Worm (Caenorhabditis elegans) whole organism, L1 larva: Measurements from ENCODE around the gene unc-23.

Experiments used
- Y116A8C.19 ChIP-seq: sonication (generic microtip); optimal IDR thresholded peaks from 2 replicates; lab custom pipeline; 2016; ENCODE audit warnings: missing compliant biosample characterization, missing genetic modification characterization, borderline replicate concordance
- aha-1 ChIP-seq: fragments of 150-350 bp; optimal IDR thresholded peaks from 2 replicates; lab custom pipeline; 2014; ENCODE audit warnings: missing biosample characterization, missing genetic modification characterization
- alr-1 ChIP-seq: fragments of 200-800 bp; sonication (Bioruptor generic); optimal IDR thresholded peaks from 2 replicates; lab custom pipeline; 2018; ENCODE audit warnings: borderline replicate concordance, mild to moderate bottlenecking, missing genetic modification characterization, missing compliant biosample characterization
- aly-2 ChIP-seq: fragments of 150-350 bp; optimal IDR thresholded peaks from 2 replicates; lab custom pipeline; 2014; ENCODE audit warnings: missing biosample characterization, missing genetic modification characterization
- blmp-1 ChIP-seq: fragments of 150-350 bp; optimal IDR thresholded peaks from 2 replicates; lab custom pipeline; 2014; ENCODE audit warnings: missing biosample characterization, missing genetic modification characterization
- ceh-63 ChIP-seq: fragments of 200-800 bp; sonication (Bioruptor generic); optimal IDR thresholded peaks from 2 replicates; lab custom pipeline; 2018; ENCODE audit warnings: mild to moderate bottlenecking, missing genetic modification characterization, missing compliant biosample characterization
- ceh-8 ChIP-seq: fragments of 200-800 bp; sonication (Bioruptor generic); optimal IDR thresholded peaks from 2 replicates; lab custom pipeline; 2018; ENCODE audit warnings: mild to moderate bottlenecking, missing genetic modification characterization, moderate library complexity, missing compliant biosample characterization
- ceh-90 ChIP-seq: sonication (generic microtip); optimal IDR thresholded peaks from 2 replicates; lab custom pipeline; 2016; ENCODE audit warnings: missing genetic modification characterization, missing compliant biosample characterization
- dsc-1 ChIP-seq: sonication (generic microtip); optimal IDR thresholded peaks from 2 replicates; lab custom pipeline; 2016; ENCODE audit warnings: mild to moderate bottlenecking, missing genetic modification characterization, missing compliant biosample characterization
- efl-3 ChIP-seq: fragments of 200-800 bp; sonication (Bioruptor generic); optimal IDR thresholded peaks from 2 replicates; lab custom pipeline; 2018; ENCODE audit warnings: mild to moderate bottlenecking, missing genetic modification characterization, missing compliant biosample characterization
- egl-13 ChIP-seq: sonication (generic microtip); optimal IDR thresholded peaks from 2 replicates; lab custom pipeline; 2016; ENCODE audit warnings: missing genotype, missing genetic modification reagents, missing genetic modification characterization, missing compliant biosample characterization
- elt-2 ChIP-seq: sonication (generic microtip); optimal IDR thresholded peaks from 2 replicates; lab custom pipeline; 2016; ENCODE audit warnings: missing genetic modification characterization, mild to moderate bottlenecking, inconsistent platforms, missing compliant biosample characterization, missing genetic modification reagents
- elt-3 ChIP-seq, 6 experiments: fragments of 150-350 bp in 1 of 6; sonication (generic microtip); optimal IDR thresholded peaks; 2 replicates each; lab custom pipeline; 2017 to 2018; ENCODE audit warnings: missing biosample characterization in 6 of 6, missing genetic modification characterization in 6 of 6, inconsistent platforms in 1 of 6
- fos-1 ChIP-seq: fragments of 150-350 bp; optimal IDR thresholded peaks from 2 replicates; lab custom pipeline; 2014; ENCODE audit warnings: missing biosample characterization, missing genetic modification characterization
- hlh-17 ChIP-seq: fragments of 200-800 bp; sonication (Bioruptor generic); optimal IDR thresholded peaks from 2 replicates; lab custom pipeline; 2018; ENCODE audit warnings: missing genetic modification characterization, mild to moderate bottlenecking, missing compliant biosample characterization, moderate library complexity, borderline replicate concordance
- hpl-2 ChIP-seq: fragments of 150-350 bp; optimal IDR thresholded peaks from 2 replicates; lab custom pipeline; 2014; ENCODE audit warnings: missing biosample characterization, missing genetic modification reagents, missing genetic modification characterization
- irx-1 ChIP-seq: sonication (generic microtip); optimal IDR thresholded peaks from 2 replicates; lab custom pipeline; 2016; ENCODE audit warnings: missing genetic modification characterization, missing compliant biosample characterization
- jun-1 ChIP-seq: fragments of 150-350 bp; optimal IDR thresholded peaks from 2 replicates; lab custom pipeline; 2014; ENCODE audit warnings: missing biosample characterization, missing genetic modification reagents, missing genetic modification characterization
- lin-14 ChIP-seq: fragments of 200-800 bp; sonication (Bioruptor generic); optimal IDR thresholded peaks from 2 replicates; lab custom pipeline; 2018; ENCODE audit warnings: mild to moderate bottlenecking, missing genetic modification characterization, moderate library complexity, missing compliant biosample characterization
- lin-39 ChIP-seq: fragments of 150-350 bp; optimal IDR thresholded peaks from 2 replicates; lab custom pipeline; 2014; ENCODE audit warnings: missing biosample characterization, missing genetic modification reagents, missing genetic modification characterization
- mab-9 ChIP-seq: fragments of 200-800 bp; sonication (Bioruptor generic); IDR thresholded peaks from 2 replicates; pipeline ENCODE4 v1.3.6; 2022; ENCODE audit warnings: missing genetic modification reagents, missing genetic modification characterization, missing compliant biosample characterization
- mef-2 ChIP-seq: fragments of 150-350 bp; optimal IDR thresholded peaks from 2 replicates; lab custom pipeline; 2014; ENCODE audit warnings: missing biosample characterization, missing genetic modification characterization
- mep-1 ChIP-seq: fragments of 150-350 bp; optimal IDR thresholded peaks from 2 replicates; lab custom pipeline; 2014; ENCODE audit warnings: missing biosample characterization, missing genetic modification characterization
- nhr-12 ChIP-seq: sonication (generic microtip); optimal IDR thresholded peaks from 2 replicates; lab custom pipeline; 2017; ENCODE audit warnings: missing biosample characterization, missing genetic modification characterization
- nhr-19 ChIP-seq: fragments of 200-800 bp; sonication (Bioruptor generic); conservative IDR thresholded peaks from 2 replicates; pipeline ENCODE4 v1.3.6; 2022; ENCODE audit warnings: missing genetic modification characterization, missing compliant biosample characterization
- nhr-20 ChIP-seq: sonication (generic microtip); optimal IDR thresholded peaks from 2 replicates; lab custom pipeline; 2016; ENCODE audit warnings: mild to moderate bottlenecking, missing genetic modification characterization, missing compliant biosample characterization
- nhr-71 ChIP-seq: sonication (generic microtip); optimal IDR thresholded peaks from 2 replicates; lab custom pipeline; 2016; ENCODE audit warnings: mild to moderate bottlenecking, missing genetic modification characterization, moderate library complexity, missing compliant biosample characterization
- nhr-76 ChIP-seq: sonication (generic microtip); optimal IDR thresholded peaks from 2 replicates; lab custom pipeline; 2017; ENCODE audit warnings: missing biosample characterization, missing genetic modification characterization
- rnt-1 ChIP-seq: sonication (generic microtip); optimal IDR thresholded peaks from 2 replicates; lab custom pipeline; 2016; ENCODE audit warnings: mild to moderate bottlenecking, missing genetic modification characterization, moderate library complexity, missing compliant biosample characterization
- skn-1 ChIP-seq: fragments of 150-350 bp; optimal IDR thresholded peaks from 2 replicates; lab custom pipeline; 2014; ENCODE audit warnings: missing biosample characterization, missing genetic modification characterization
- snpc-4 ChIP-seq: fragments of 150-350 bp; optimal IDR thresholded peaks from 2 replicates; lab custom pipeline; 2014; ENCODE audit warnings: missing biosample characterization, missing genetic modification characterization
- sup-37 ChIP-seq: fragments of 200-800 bp; sonication (Bioruptor generic); optimal IDR thresholded peaks from 2 replicates; lab custom pipeline; 2018; ENCODE audit warnings: mild to moderate bottlenecking, missing genetic modification characterization, missing compliant biosample characterization
- swsn-7 ChIP-seq: sonication (generic microtip); optimal IDR thresholded peaks from 2 replicates; lab custom pipeline; 2016; ENCODE audit warnings: missing genetic modification characterization, missing compliant biosample characterization
- tlp-1 ChIP-seq: fragments of 150-350 bp; optimal IDR thresholded peaks from 2 replicates; lab custom pipeline; 2014; ENCODE audit warnings: missing biosample characterization, missing genetic modification characterization
- unc-62 ChIP-seq: fragments of 150-350 bp; optimal IDR thresholded peaks from 2 replicates; lab custom pipeline; 2014; ENCODE audit warnings: missing biosample characterization, missing genetic modification reagents, missing genetic modification characterization
- vab-15 ChIP-seq: sonication (generic microtip); optimal IDR thresholded peaks from 2 replicates; lab custom pipeline; 2017; ENCODE audit warnings: missing genotype, mild to moderate bottlenecking, missing genetic modification characterization, missing compliant biosample characterization
- zip-4 ChIP-seq: fragments of 200-800 bp; sonication (Bioruptor generic); optimal IDR thresholded peaks from 2 replicates; lab custom pipeline; 2018; ENCODE audit warnings: mild to moderate bottlenecking, missing genetic modification characterization, moderate library complexity, missing compliant biosample characterization

The unc-23 gene

ce11 chrV:8966086-8966485, 29.9 kb downstream of the unc-23 start, which contains the start of gene nhr-219:
TSS of gene nhr-219 (minus strand) at chrV:8966186.
- TF ChIP-seq skn-1 (tag; lab: Kevin White, UChicago) (no peak), rnt-1 (tag; lab: Kevin White, UChicago) (no peak), lin-14 (GFP tag; lab: Kevin White, UChicago) (no peak), tlp-1 (tag; lab: Kevin White, UChicago) (no peak), dsc-1 (no peak), alr-1 (tag; lab: Kevin White, UChicago) (no peak), mab-9 (no peak), elt-3 (tag; optimal IDR thresholded peaks at IDR 0.05; lab: Kevin White, UChicago) (no peak), aly-2 (tag; lab: Kevin White, UChicago) (no peak), swsn-7 (no peak), sup-37 (GFP tag; lab: Kevin White, UChicago) (no peak), nhr-20 (tag; lab: Kevin White, UChicago) (no peak), hpl-2 (GFP tag; lab: Kevin White, UChicago) (no peak), egl-13 (tag; lab: Kevin White, UChicago) (no peak)

ce11 chrV:8972271-8972670, 36.1 kb downstream of the unc-23 start, which contains the start of gene nhr-195:
TSS of gene nhr-195 (minus strand) at chrV:8972371.
- TF ChIP-seq nhr-12 = no peak
- TF ChIP-seq aly-2 (tag; lab: Kevin White, UChicago) = no peak
- no peak for TF ChIP-seq ceh-90 (tag; lab: Kevin White, UChicago)
- TF ChIP-seq sup-37 (GFP tag; lab: Kevin White, UChicago) = no peak
- no peak for TF ChIP-seq aha-1 (tag; lab: Kevin White, UChicago)
- TF ChIP-seq vab-15 (tag; lab: Kevin White, UChicago) = no peak
- TF ChIP-seq nhr-19 = no peak
- TF ChIP-seq jun-1 = no peak
- TF ChIP-seq elt-2 = no peak
- no peak for TF ChIP-seq fos-1
- TF ChIP-seq efl-3 = no peak
- no peak for TF ChIP-seq hlh-17
- no peak for TF ChIP-seq irx-1 (tag; lab: Kevin White, UChicago)
- TF ChIP-seq egl-13 (tag; lab: Kevin White, UChicago) = no peak
- TF ChIP-seq mef-2 (tag; lab: Kevin White, UChicago) = no peak
- no peak for TF ChIP-seq snpc-4 (tag; lab: Kevin White, UChicago)
- TF ChIP-seq unc-62 (GFP tag; lab: Kevin White, UChicago) = no peak
- no peak for TF ChIP-seq zip-4
- TF ChIP-seq hpl-2 (GFP tag; lab: Kevin White, UChicago) = no peak

ce11 chrV:8974889-8975422, 38.8 kb downstream of the unc-23 start, which contains the start of gene nhr-143:
TSS of gene nhr-143 (minus strand) at chrV:8974939.
- TF ChIP-seq ceh-8 (GFP tag; lab: Kevin White, UChicago) (no peak), nhr-76 (tag; lab: Kevin White, UChicago) (no peak), jun-1 (peak; percentile 2), irx-1 (tag; lab: Kevin White, UChicago) (no peak), elt-2 (peak; percentile 18), rnt-1 (tag; lab: Kevin White, UChicago) (no peak), sup-37 (GFP tag; lab: Kevin White, UChicago) (no peak), blmp-1 (peak; percentile 40), elt-3 (tag; optimal IDR thresholded peaks at IDR 0.05; lab: Kevin White, UChicago) (no peak), nhr-19 (no peak), mab-9 (no peak), mep-1 (tag; lab: Kevin White, UChicago) (peak; percentile 7), ceh-63 (GFP tag; lab: Kevin White, UChicago) (no peak), alr-1 (tag; lab: Kevin White, UChicago) (no peak), hlh-17 (no peak), snpc-4 (tag; lab: Kevin White, UChicago) (no peak), nhr-71 (peak; percentile 3), Y116A8C.19 (tag; lab: Kevin White, UChicago) (no peak), lin-39 (tag; lab: Kevin White, UChicago) (no peak)
